Worm (Caenorhabditis elegans) whole organism, early embryonic: ENCODE measurements around the gene sre-32.

Experiments used
- B0310.2 ChIP-seq: sonication (generic microtip); optimal IDR thresholded peaks from 2 replicates; lab custom pipeline; 2016; ENCODE audit warnings: mild to moderate bottlenecking, missing genetic modification characterization, missing compliant biosample characterization
- F13C5.2 ChIP-seq: sonication (generic microtip); optimal IDR thresholded peaks from 2 replicates; lab custom pipeline; 2017; ENCODE audit warnings: mild to moderate bottlenecking, missing genetic modification characterization, inconsistent platforms, missing compliant biosample characterization
- aly-1 ChIP-seq: sonication (generic microtip); optimal IDR thresholded peaks from 2 replicates; lab custom pipeline; 2016; ENCODE audit warnings: missing genetic modification characterization, missing compliant biosample characterization
- ama-1 ChIP-seq: fragments of 150-350 bp; optimal IDR thresholded peaks from 2 replicates; lab custom pipeline; 2014
- ceh-13 ChIP-seq: fragments of 200-800 bp; sonication (Bioruptor generic); optimal IDR thresholded peaks from 2 replicates; lab custom pipeline; 2018; ENCODE audit warnings: mild to moderate bottlenecking, missing genetic modification characterization, missing compliant biosample characterization
- ceh-36 ChIP-seq: sonication (generic microtip); optimal IDR thresholded peaks from 2 replicates; lab custom pipeline; 2016; ENCODE audit warnings: missing genetic modification characterization, inconsistent platforms, missing compliant biosample characterization
- ets-7 ChIP-seq: sonication (generic microtip); optimal IDR thresholded peaks from 2 replicates; lab custom pipeline; 2016; ENCODE audit warnings: missing genotype, missing genetic modification characterization, missing compliant biosample characterization
- flt-1 ChIP-seq: fragments of 200-800 bp; sonication (Bioruptor generic); IDR thresholded peaks from 2 replicates; pipeline ENCODE4 v1.3.6; 2022; ENCODE audit warnings: missing genetic modification characterization, missing compliant biosample characterization
- hmbx-1 ChIP-seq: sonication (generic microtip); optimal IDR thresholded peaks from 2 replicates; lab custom pipeline; 2016; ENCODE audit warnings: mild to moderate bottlenecking, missing genetic modification characterization, missing compliant biosample characterization
- hmg-4 ChIP-seq: fragments of 200-800 bp; sonication (Bioruptor generic); optimal IDR thresholded peaks from 2 replicates; lab custom pipeline; 2018; ENCODE audit warnings: mild to moderate bottlenecking, missing genetic modification characterization, missing compliant biosample characterization
- hnd-1 ChIP-seq: sonication (generic microtip); optimal IDR thresholded peaks from 2 replicates; lab custom pipeline; 2016; ENCODE audit warnings: missing genetic modification characterization, missing compliant biosample characterization
- pes-1 ChIP-seq: fragments of 200-800 bp; sonication (Bioruptor generic); IDR thresholded peaks from 2 replicates; pipeline ENCODE4 v1.3.6; 2022; ENCODE audit warnings: missing genetic modification reagents, missing genetic modification characterization, missing compliant biosample characterization
- scrt-1 ChIP-seq: fragments of 200-800 bp; sonication (Bioruptor generic); IDR thresholded peaks from 2 replicates; pipeline ENCODE4 v1.3.6; 2022; ENCODE audit warnings: missing genetic modification characterization, missing compliant biosample characterization
- sea-1 ChIP-seq: fragments of 200-800 bp; sonication (Bioruptor generic); conservative IDR thresholded peaks from 2 replicates; pipeline ENCODE4 v1.3.6; 2022; ENCODE audit warnings: missing genetic modification characterization, missing compliant biosample characterization
- tbx-11 ChIP-seq: fragments of 200-800 bp; sonication (Bioruptor generic); IDR thresholded peaks from 2 replicates; pipeline ENCODE4 v1.3.6; 2022; ENCODE audit warnings: missing genetic modification characterization, missing compliant biosample characterization
- tbx-37 ChIP-seq: fragments of 200-800 bp; sonication (Bioruptor generic); conservative IDR thresholded peaks from 2 replicates; pipeline ENCODE4 v1.3.6; 2022; ENCODE audit warnings: missing genetic modification reagents, missing genetic modification characterization, missing compliant biosample characterization
- tra-4 ChIP-seq: sonication (generic microtip); optimal IDR thresholded peaks from 2 replicates; lab custom pipeline; 2017; ENCODE audit warnings: missing genetic modification characterization, missing compliant biosample characterization

The sre-32 gene

ce11 chrII:12467047-12467446 lies 10.5 kb upstream of the sre-32 start, which contains the start of gene srg-16:
srg-16 (plus strand) TSS chrII:12467133.
- TF ChIP-seq ama-1 (lab: Kevin White, UChicago) (no peak), ceh-36 (tag; lab: Kevin White, UChicago) (peak; percentile 63)

DNA sequence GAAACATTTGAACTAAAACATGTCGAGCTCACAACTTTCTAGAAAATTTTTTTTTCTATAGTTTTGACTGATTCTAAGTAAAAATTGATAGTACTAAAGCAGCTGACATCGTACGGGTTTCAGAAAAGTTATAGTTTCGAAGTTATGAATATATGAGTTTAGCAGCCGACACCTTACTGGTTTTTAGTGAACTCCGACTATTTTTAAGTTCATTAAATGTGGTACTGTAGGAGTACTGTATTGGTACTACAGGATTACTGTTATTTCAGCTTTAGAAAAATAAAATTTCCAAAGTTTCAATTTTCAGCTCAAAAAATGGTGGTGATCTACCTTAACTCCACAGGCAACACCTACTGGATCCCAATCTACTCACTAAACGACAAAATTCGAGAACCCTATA lies 9.0 kb upstream of the sre-32 start, which contains the start of gene sre-37:
sre-37 (plus strand) TSS at position 301 of the 400 bp plus-strand sequence.
- no peak for TF ChIP-seq hmbx-1 (tag; lab: Kevin White, UChicago)
- TF ChIP-seq sea-1 (GFP tag; lab: Robert Waterston, UW) = no peak
- TF ChIP-seq aly-1 (tag; lab: Kevin White, UChicago) = no peak
- TF ChIP-seq hnd-1 (tag; lab: Kevin White, UChicago) = no peak
- TF ChIP-seq ets-7 (tag; lab: Kevin White, UChicago) = no peak
- no peak for TF ChIP-seq tra-4 (tag; lab: Kevin White, UChicago)
- TF ChIP-seq ama-1 (lab: Kevin White, UChicago) = no peak
- TF ChIP-seq hmg-4 (GFP tag; lab: Kevin White, UChicago) = no peak
- TF ChIP-seq flt-1 (GFP tag; lab: Robert Waterston, UW) = no peak
- no peak for TF ChIP-seq F13C5.2
- no peak for TF ChIP-seq ceh-13 (GFP tag; lab: Kevin White, UChicago)

DNA sequence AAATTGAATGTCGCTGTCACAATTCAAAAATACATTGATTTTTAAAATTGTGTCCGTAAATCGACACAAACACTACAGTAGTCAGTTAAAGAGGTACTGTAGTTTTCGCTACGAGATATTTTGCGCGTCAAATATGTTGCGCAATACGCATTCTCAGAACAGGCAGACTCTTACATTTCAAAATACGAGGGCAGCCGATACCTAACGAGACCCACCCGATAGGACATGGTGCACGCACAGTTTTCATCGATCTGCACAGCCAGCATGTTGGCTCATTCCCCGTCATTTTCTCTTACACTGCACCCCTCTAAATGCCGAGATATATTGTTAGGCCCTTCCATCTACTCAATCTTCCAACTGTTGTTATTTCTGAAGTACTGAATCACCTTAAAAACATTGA lies 5.7 kb upstream of the sre-32 start, which contains the start of gene F15A4.2:
F15A4.2 (plus strand) TSS at position 301 of the 400 bp plus-strand sequence.
- no peak for TF ChIP-seq hnd-1 (tag; lab: Kevin White, UChicago)
- TF ChIP-seq B0310.2 = no peak
- TF ChIP-seq aly-1 (tag; lab: Kevin White, UChicago) = no peak
- no peak for TF ChIP-seq ama-1 (lab: Kevin White, UChicago)
- no peak for TF ChIP-seq scrt-1 (GFP tag; lab: Robert Waterston, UW)
- no peak for TF ChIP-seq sea-1 (GFP tag; lab: Robert Waterston, UW)
- no peak for TF ChIP-seq tbx-11 (GFP tag; lab: Robert Waterston, UW)
- TF ChIP-seq hmbx-1 (tag; lab: Kevin White, UChicago) = no peak
- no peak for TF ChIP-seq ceh-13 (GFP tag; lab: Kevin White, UChicago)
- no peak for TF ChIP-seq flt-1 (GFP tag; lab: Robert Waterston, UW)
- TF ChIP-seq F13C5.2 = no peak
- TF ChIP-seq tbx-37 (GFP tag; lab: Robert Waterston, UW) = no peak
- no peak for TF ChIP-seq ets-7 (tag; lab: Kevin White, UChicago)

DNA sequence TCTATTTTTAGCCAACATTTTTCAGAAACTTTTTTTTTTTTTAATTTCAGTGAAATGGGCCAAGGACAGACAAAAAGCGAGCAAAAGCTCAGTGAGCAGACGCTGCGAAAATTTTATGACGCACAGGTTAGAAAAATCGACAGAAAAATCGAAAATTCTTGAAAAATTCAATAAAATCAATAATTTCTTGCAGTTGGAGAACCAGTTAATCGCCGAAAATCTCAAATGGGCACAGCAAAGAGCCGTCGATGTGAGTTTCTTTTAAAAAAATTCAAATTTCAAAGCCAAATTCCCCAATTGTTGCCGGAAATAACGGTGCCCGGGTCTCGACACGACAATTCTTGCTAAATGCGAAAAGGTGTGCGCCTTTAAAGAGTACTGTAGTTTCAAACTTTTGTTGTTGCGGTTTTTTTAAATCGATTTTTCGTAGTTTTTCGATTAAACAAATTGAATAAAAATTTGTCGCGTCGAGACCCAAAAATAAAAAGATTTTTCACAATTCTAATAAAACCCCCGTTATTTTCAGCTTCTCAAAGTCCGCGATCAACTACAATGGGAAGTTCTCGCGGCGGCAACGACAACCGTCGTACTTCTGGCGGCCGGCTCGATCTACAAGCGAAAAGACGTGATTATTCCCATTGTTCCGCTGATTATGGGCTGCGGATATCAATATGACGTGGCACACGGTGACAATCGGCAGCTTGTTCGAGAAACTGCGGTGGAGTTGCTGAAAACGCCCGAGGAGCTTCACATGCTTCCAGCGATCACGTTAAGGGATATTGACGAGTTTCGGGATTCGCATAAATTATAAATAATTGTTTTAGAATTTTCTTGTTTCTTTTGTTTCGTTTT lies 4.3 kb upstream of the sre-32 start, which contains the start of gene tag-280:
tag-280 (plus strand) TSS at position 51 of the 852 bp plus-strand sequence.
- TF ChIP-seq ets-7 (tag; lab: Kevin White, UChicago) = no peak
- TF ChIP-seq aly-1 (tag; lab: Kevin White, UChicago) = no peak
- TF ChIP-seq ceh-13 (GFP tag; lab: Kevin White, UChicago) = no peak
- no peak for TF ChIP-seq scrt-1 (GFP tag; lab: Robert Waterston, UW)
- TF ChIP-seq hmbx-1 (tag; lab: Kevin White, UChicago) = no peak
- no peak for TF ChIP-seq sea-1 (GFP tag; lab: Robert Waterston, UW)
- no peak for TF ChIP-seq ceh-36 (tag; lab: Kevin White, UChicago)
- TF ChIP-seq B0310.2 = no peak
- no peak for TF ChIP-seq hnd-1 (tag; lab: Kevin White, UChicago)
- no peak for TF ChIP-seq tra-4 (tag; lab: Kevin White, UChicago)
- TF ChIP-seq tbx-11 (GFP tag; lab: Robert Waterston, UW) = no peak
- TF ChIP-seq tbx-37 (GFP tag; lab: Robert Waterston, UW) = no peak
- TF ChIP-seq flt-1 (GFP tag; lab: Robert Waterston, UW) = no peak
- no peak for TF ChIP-seq F13C5.2
- TF ChIP-seq ama-1 (lab: Kevin White, UChicago) = no peak
- TF ChIP-seq hmg-4 (GFP tag; lab: Kevin White, UChicago) = no peak
- TF ChIP-seq pes-1 (GFP tag; lab: Robert Waterston, UW) = no peak

DNA sequence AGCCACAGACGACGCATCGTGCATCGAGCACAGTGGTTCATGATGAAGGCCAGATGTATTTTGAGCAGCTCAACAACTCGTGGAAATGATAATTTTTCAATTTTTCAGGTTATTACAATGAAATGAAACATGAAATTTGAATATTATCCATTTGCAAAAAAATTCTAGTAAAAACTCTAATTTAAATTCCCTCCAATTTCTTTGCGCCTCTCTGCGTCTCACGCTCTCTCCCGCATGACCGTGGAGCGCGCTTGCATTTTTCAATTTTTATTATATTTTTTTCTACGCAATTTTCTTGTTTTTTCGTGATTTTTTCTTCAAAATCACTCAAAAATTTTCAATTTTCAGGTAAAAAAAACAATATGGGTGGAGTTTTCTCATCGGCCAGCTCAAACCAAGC lies 2.9 kb upstream of the sre-32 start, which contains the start of gene tag-281:
tag-281 (plus strand) TSS at position 340 of the 400 bp plus-strand sequence.
- TF ChIP-seq flt-1 (GFP tag; lab: Robert Waterston, UW) (peak; percentile 54; the same call in 1 of the 2 replicates), hmbx-1 (tag; lab: Kevin White, UChicago) (no peak)

- no peak for TF ChIP-seq hnd-1 (tag; lab: Kevin White, UChicago)
- no peak for TF ChIP-seq ceh-36 (tag; lab: Kevin White, UChicago)
- TF ChIP-seq pes-1 (GFP tag; lab: Robert Waterston, UW) = no peak
- TF ChIP-seq ets-7 (tag; lab: Kevin White, UChicago) = no peak
- no peak for TF ChIP-seq sea-1 (GFP tag; lab: Robert Waterston, UW)
- TF ChIP-seq tbx-11 (GFP tag; lab: Robert Waterston, UW) = no peak
- no peak for TF ChIP-seq flt-1 (GFP tag; lab: Robert Waterston, UW)
- TF ChIP-seq tbx-37 (GFP tag; lab: Robert Waterston, UW) = no peak
Observed at ce11 chrII:12457275-12457674, 742 bp upstream of the sre-32 start, which contains the start of gene sre-38. sre-38 (plus strand) TSS chrII:12457575.

- TF ChIP-seq F13C5.2 (no peak), hnd-1 (tag; lab: Kevin White, UChicago) (no peak), B0310.2 (no peak), aly-1 (tag; lab: Kevin White, UChicago) (no peak), ceh-13 (GFP tag; lab: Kevin White, UChicago) (no peak), scrt-1 (GFP tag; lab: Robert Waterston, UW) (no peak), ama-1 (lab: Kevin White, UChicago) (no peak), tbx-37 (GFP tag; lab: Robert Waterston, UW) (no peak), tbx-11 (GFP tag; lab: Robert Waterston, UW) (no peak), ets-7 (tag; lab: Kevin White, UChicago) (no peak), tra-4 (tag; lab: Kevin White, UChicago) (no peak), sea-1 (GFP tag; lab: Robert Waterston, UW) (no peak), pes-1 (GFP tag; lab: Robert Waterston, UW) (no peak), flt-1 (GFP tag; lab: Robert Waterston, UW) (no peak), ceh-36 (tag; lab: Kevin White, UChicago) (no peak), hmbx-1 (tag; lab: Kevin White, UChicago) (no peak), hmg-4 (GFP tag; lab: Kevin White, UChicago) (no peak)
Observed at ce11 chrII:12452754-12453352, 3.7 kb downstream of the sre-32 start, which contains the start of the genes sre-35 and sre-33. sre-35 (minus strand) TSS chrII:12452854. sre-33 (plus strand) TSS chrII:12453302.
